Worm (Caenorhabditis elegans): ENCODE results near the gene C45G9.8.
"Not testable (repeated sequence)": the region's sequence is repeated elsewhere in the genome, so short reads cannot be mapped to it uniquely, and the experiment has no call there.

Gene C45G9.8

DNA sequence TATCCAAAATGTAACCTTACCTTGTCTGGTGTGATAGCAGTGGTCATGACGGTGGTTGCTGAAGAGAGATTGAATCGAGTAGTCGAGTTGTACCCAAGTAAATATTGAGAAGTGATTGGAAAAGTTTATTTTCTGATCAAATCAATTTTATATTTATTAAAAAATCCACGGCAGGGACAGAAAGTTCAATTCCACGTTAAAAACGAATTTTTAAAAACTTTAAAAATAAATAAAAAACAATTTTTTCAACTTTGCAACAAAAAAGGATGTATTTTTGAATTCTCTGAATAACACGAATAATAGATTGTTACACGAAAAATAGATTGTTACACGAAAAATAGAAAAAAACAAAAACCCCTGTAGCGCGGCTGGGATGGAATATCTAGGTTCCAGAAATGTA is 2.3 kb upstream of the C45G9.8 start, which contains the start of gene C45G9.9:
C45G9.9 (minus strand) TSS at position 101 of the 400 bp plus-strand sequence.
- TF ChIP-seq tbx-37 (GFP tag; conservative IDR thresholded peaks at IDR 0.05); hnd-1 (tag; optimal IDR thresholded peaks at IDR 0.05); tbx-11 (GFP tag; IDR thresholded peaks at IDR 0.05): not testable (repeated sequence)

DNA sequence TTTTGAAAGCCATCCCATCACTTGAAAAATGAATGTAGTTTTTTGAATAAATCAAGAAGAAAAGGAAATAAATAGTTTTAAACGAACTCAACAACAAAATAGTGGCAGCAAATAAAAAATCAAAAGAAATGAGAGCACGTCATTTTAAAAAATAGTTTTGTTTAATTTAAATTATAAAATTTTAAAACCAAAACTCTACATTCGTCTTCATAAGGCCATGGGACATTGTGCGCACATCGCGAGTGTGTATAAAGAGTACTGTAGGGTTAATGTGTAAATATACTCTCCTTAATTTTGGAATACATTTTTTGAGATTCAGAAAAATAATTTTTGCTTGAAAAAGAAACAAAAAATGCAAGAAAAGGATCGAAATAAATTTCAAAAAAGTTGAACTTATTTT is 1.5 kb downstream of the C45G9.8 start, which contains the start of gene C45G9.15:
C45G9.15 (minus strand) TSS at position 101 of the 400 bp plus-strand sequence.
- TF ChIP-seq hmg-4 (GFP tag; optimal IDR thresholded peaks at IDR 0.05): no peak
- no peak for TF ChIP-seq flt-1 (GFP tag; IDR thresholded peaks at IDR 0.05)
- no peak for TF ChIP-seq tbx-11 (GFP tag; IDR thresholded peaks at IDR 0.05)
- TF ChIP-seq aly-1 (tag; optimal IDR thresholded peaks at IDR 0.05): no peak
- TF ChIP-seq pes-1 (GFP tag; IDR thresholded peaks at IDR 0.05): no peak
- no peak for TF ChIP-seq ceh-13 (GFP tag; optimal IDR thresholded peaks at IDR 0.05)
- no peak for TF ChIP-seq ama-1 (optimal IDR thresholded peaks at IDR 0.05)
- no peak for TF ChIP-seq ceh-36 (tag; optimal IDR thresholded peaks at IDR 0.05)

DNA sequence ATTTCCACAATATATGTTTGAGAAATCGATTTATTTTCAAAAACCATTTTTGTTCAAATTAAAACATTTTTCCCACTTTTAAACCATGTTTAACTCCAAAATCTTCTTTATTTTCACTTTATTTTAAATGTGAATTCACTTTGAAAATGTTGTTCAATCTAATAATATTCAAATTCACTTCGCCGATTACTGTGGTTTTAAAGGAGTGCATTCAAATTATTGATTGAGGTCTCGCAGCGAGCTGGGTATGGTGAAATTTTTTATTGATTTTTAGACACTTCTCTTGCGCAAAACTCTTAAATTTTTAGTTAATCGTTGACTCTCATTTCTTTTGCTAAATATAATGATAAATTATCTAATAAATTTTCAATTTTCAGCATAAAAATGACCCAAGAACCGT is 5.7 kb downstream of the C45G9.8 start, which contains the start of gene C45G9.5:
C45G9.5 (plus strand) TSS at position 378 of the 400 bp plus-strand sequence.
- no peak for TF ChIP-seq aly-1 (tag; optimal IDR thresholded peaks at IDR 0.05)
- TF ChIP-seq scrt-1 (GFP tag; IDR thresholded peaks at IDR 0.05): no peak
- no peak for TF ChIP-seq hmbx-1 (tag; optimal IDR thresholded peaks at IDR 0.05)
- no peak for TF ChIP-seq tbx-11 (GFP tag; IDR thresholded peaks at IDR 0.05)
- no peak for TF ChIP-seq tbx-37 (GFP tag; conservative IDR thresholded peaks at IDR 0.05)
- no peak for TF ChIP-seq flt-1 (GFP tag; IDR thresholded peaks at IDR 0.05)

DNA sequence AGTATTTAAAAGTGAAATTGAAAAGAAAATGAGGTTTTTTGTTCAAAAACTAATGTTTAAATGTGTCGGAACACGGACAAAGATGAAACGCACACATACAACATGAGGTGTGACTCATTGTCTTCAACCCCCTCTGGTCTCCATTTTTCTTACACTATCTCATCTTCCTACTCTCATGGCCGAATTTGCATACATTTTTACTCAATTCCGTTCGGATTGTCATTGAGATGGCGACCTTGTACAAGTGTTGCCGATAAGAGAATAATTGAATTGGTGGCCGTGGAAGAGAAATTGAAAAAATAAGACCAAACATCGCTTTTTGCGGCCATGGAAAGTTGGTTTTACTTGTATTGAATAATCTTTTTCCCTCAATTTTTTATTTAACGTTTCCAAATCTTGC is 6.3 kb downstream of the C45G9.8 start, which contains the start of gene txbp-3:
txbp-3 (minus strand) TSS at position 285 of the 400 bp plus-strand sequence.
- TF ChIP-seq hmbx-1 (tag; optimal IDR thresholded peaks at IDR 0.05): no peak
- no peak for TF ChIP-seq tra-4 (tag; optimal IDR thresholded peaks at IDR 0.05)
- TF ChIP-seq ceh-13 (GFP tag; optimal IDR thresholded peaks at IDR 0.05): no peak
- no peak for TF ChIP-seq sea-1 (GFP tag; conservative IDR thresholded peaks at IDR 0.05)
- TF ChIP-seq hnd-1 (tag; optimal IDR thresholded peaks at IDR 0.05): no peak
- TF ChIP-seq tbx-11 (GFP tag; IDR thresholded peaks at IDR 0.05): no peak
- TF ChIP-seq ets-7 (tag; optimal IDR thresholded peaks at IDR 0.05): no peak
- TF ChIP-seq ama-1 (optimal IDR thresholded peaks at IDR 0.05): no peak
- TF ChIP-seq B0310.2 (tag; optimal IDR thresholded peaks at IDR 0.05): no peak
- no peak for TF ChIP-seq aly-1 (tag; optimal IDR thresholded peaks at IDR 0.05)
- TF ChIP-seq hmg-4 (GFP tag; optimal IDR thresholded peaks at IDR 0.05): no peak
- no peak for TF ChIP-seq scrt-1 (GFP tag; IDR thresholded peaks at IDR 0.05)
- no peak for TF ChIP-seq ceh-36 (tag; optimal IDR thresholded peaks at IDR 0.05)
- no peak for TF ChIP-seq F13C5.2 (tag; optimal IDR thresholded peaks at IDR 0.05)
- no peak for TF ChIP-seq pes-1 (GFP tag; IDR thresholded peaks at IDR 0.05)
- TF ChIP-seq flt-1 (GFP tag; IDR thresholded peaks at IDR 0.05): no peak
- TF ChIP-seq tbx-37 (GFP tag; conservative IDR thresholded peaks at IDR 0.05): no peak

DNA sequence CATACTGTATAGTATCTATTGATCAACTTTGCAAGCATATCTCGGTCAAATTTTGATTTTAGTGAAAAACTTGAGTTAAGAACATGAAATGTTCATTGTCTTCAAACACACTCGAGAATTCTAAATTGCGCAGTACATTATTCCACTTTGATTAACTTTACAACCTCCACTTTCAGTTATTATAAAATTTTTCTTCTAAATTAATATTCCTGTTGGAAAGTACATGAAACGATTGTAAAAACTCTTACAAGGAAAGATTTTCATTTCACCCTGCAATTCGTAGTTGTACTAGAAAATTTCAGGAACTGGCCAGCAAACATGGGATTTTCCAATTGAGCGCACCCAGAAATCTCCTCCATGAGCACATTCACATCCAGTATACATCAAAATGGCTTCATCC is 8.7 kb downstream of the C45G9.8 start, which contains the start of gene C45G9.14:
C45G9.14 (plus strand) TSS at position 301 of the 400 bp plus-strand sequence.
- no peak for TF ChIP-seq hmbx-1 (tag; optimal IDR thresholded peaks at IDR 0.05)
- TF ChIP-seq tbx-11 (GFP tag; IDR thresholded peaks at IDR 0.05): no peak
- no peak for TF ChIP-seq hnd-1 (tag; optimal IDR thresholded peaks at IDR 0.05)
- no peak for TF ChIP-seq F13C5.2 (tag; optimal IDR thresholded peaks at IDR 0.05)

DNA sequence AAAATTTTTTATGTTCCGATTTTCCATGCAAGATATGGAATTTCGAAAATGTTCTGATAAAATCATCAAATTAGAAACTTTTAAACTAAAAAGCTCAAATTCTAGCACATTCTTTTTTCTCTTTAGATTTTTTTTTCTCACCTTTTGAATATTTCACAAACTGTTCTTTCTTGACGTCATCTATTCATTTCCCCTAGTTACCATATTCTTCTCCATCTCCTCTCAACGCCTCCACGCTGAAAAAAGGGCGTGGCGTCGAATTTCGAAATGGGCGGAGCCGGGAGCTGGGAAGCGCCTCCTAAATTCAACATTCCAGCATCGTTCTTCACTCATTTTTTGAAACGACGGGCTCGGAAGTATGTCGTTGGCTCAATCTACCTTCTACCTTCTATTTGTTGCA is 11.3 kb downstream of the C45G9.8 start, which contains the start of gene nlp-43:
nlp-43 (plus strand) TSS at position 301 of the 400 bp plus-strand sequence.
- no peak for TF ChIP-seq tbx-37 (GFP tag; conservative IDR thresholded peaks at IDR 0.05)
- TF ChIP-seq sea-1 (GFP tag; conservative IDR thresholded peaks at IDR 0.05): no peak
- TF ChIP-seq ceh-13 (GFP tag; optimal IDR thresholded peaks at IDR 0.05): no peak
- no peak for TF ChIP-seq ets-7 (tag; optimal IDR thresholded peaks at IDR 0.05)
- no peak for TF ChIP-seq tra-4 (tag; optimal IDR thresholded peaks at IDR 0.05)
- no peak for TF ChIP-seq hmg-4 (GFP tag; optimal IDR thresholded peaks at IDR 0.05)
- no peak for TF ChIP-seq ceh-36 (tag; optimal IDR thresholded peaks at IDR 0.05)
- no peak for TF ChIP-seq tbx-11 (GFP tag; IDR thresholded peaks at IDR 0.05)
- no peak for TF ChIP-seq hmbx-1 (tag; optimal IDR thresholded peaks at IDR 0.05)
- no peak for TF ChIP-seq aly-1 (tag; optimal IDR thresholded peaks at IDR 0.05)
- TF ChIP-seq hnd-1 (tag; optimal IDR thresholded peaks at IDR 0.05): no peak
- no peak for TF ChIP-seq F13C5.2 (tag; optimal IDR thresholded peaks at IDR 0.05)
- TF ChIP-seq ama-1 (optimal IDR thresholded peaks at IDR 0.05): no peak
- TF ChIP-seq B0310.2 (tag; optimal IDR thresholded peaks at IDR 0.05): no peak
- TF ChIP-seq scrt-1 (GFP tag; IDR thresholded peaks at IDR 0.05): no peak
- TF ChIP-seq pes-1 (GFP tag; IDR thresholded peaks at IDR 0.05): no peak
- no peak for TF ChIP-seq flt-1 (GFP tag; IDR thresholded peaks at IDR 0.05)

DNA sequence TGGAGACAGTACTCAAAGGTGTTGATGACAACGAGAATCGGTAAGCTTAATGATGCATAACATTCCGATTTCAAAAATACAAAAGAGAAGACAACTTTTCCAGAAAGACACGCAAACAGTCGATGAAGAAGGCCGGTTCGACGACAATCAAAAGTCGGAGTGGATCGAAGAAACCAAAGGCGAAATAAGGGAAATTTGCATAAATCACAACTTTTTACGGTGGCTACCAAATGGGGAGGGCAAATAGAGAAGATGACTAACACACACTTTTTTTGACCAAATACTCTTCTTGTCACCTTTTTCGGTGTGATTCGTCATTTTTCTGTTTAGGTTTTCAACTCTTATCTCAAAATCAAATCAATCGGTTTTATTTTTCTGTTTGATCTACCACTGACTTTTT is 17.3 kb downstream of the C45G9.8 start, which contains the start of gene C45G9.6:
C45G9.6 (plus strand) TSS at position 301 of the 400 bp plus-strand sequence.
- no peak for TF ChIP-seq pes-1 (GFP tag; IDR thresholded peaks at IDR 0.05)
- TF ChIP-seq aly-1 (tag; optimal IDR thresholded peaks at IDR 0.05): no peak
- TF ChIP-seq tbx-37 (GFP tag; conservative IDR thresholded peaks at IDR 0.05): no peak
- no peak for TF ChIP-seq tra-4 (tag; optimal IDR thresholded peaks at IDR 0.05)
- TF ChIP-seq hmbx-1 (tag; optimal IDR thresholded peaks at IDR 0.05): no peak
- TF ChIP-seq hmg-4 (GFP tag; optimal IDR thresholded peaks at IDR 0.05): no peak
- TF ChIP-seq tbx-11 (GFP tag; IDR thresholded peaks at IDR 0.05): no peak
- TF ChIP-seq B0310.2 (tag; optimal IDR thresholded peaks at IDR 0.05): no peak
- no peak for TF ChIP-seq ets-7 (tag; optimal IDR thresholded peaks at IDR 0.05)
- TF ChIP-seq sea-1 (GFP tag; conservative IDR thresholded peaks at IDR 0.05): no peak
- no peak for TF ChIP-seq ceh-13 (GFP tag; optimal IDR thresholded peaks at IDR 0.05)
- TF ChIP-seq ceh-36 (tag; optimal IDR thresholded peaks at IDR 0.05): no peak
- TF ChIP-seq F13C5.2 (tag; optimal IDR thresholded peaks at IDR 0.05): no peak
- TF ChIP-seq flt-1 (GFP tag; IDR thresholded peaks at IDR 0.05): no peak
- no peak for TF ChIP-seq hnd-1 (tag; optimal IDR thresholded peaks at IDR 0.05)

DNA sequence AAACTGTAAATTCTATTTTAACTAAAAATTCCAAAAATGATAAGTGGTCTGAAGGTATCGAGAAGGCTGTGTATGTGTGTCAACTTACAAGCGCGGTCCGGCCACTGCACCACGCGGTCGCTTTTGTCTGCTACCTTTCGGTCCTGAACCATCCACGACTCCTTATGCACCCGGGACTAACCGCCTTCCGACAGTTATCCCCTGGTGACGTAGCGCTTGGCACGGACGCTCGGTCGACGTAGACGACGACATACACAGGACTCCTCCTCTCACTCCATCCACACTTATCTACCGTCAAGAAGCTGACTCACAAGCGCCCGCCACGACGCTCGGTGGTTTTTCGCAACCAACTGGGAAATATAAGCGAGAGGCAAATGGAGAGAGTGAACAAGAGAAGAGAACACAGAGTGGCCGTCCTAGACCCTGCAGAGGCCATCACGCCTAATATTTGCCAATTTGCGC is 22.0 kb downstream of the C45G9.8 start:
- TF ChIP-seq scrt-1 (GFP tag; IDR thresholded peaks at IDR 0.05) (peak; percentile 88), aly-1 (tag; optimal IDR thresholded peaks at IDR 0.05) (peak; percentile 97), B0310.2 (tag; optimal IDR thresholded peaks at IDR 0.05) (peak; percentile 80), pes-1 (GFP tag; IDR thresholded peaks at IDR 0.05) (peak; percentile 90), hmg-4 (GFP tag; optimal IDR thresholded peaks at IDR 0.05) (peak; percentile 97), tbx-37 (GFP tag; conservative IDR thresholded peaks at IDR 0.05) (peak; percentile 90), ceh-36 (tag; optimal IDR thresholded peaks at IDR 0.05) (peak; percentile 82), ets-7 (tag; optimal IDR thresholded peaks at IDR 0.05) (peak; percentile 85), tra-4 (tag; optimal IDR thresholded peaks at IDR 0.05) (peak; percentile 83), tbx-11 (GFP tag; IDR thresholded peaks at IDR 0.05) (peak; percentile 90), sea-1 (GFP tag; conservative IDR thresholded peaks at IDR 0.05) (peak; percentile 87), hnd-1 (tag; optimal IDR thresholded peaks at IDR 0.05) (peak; percentile 65), hmbx-1 (tag; optimal IDR thresholded peaks at IDR 0.05) (peak; percentile 69), F13C5.2 (tag; optimal IDR thresholded peaks at IDR 0.05) (peak; percentile 91), ceh-13 (GFP tag; optimal IDR thresholded peaks at IDR 0.05) (peak; percentile 81), flt-1 (GFP tag; IDR thresholded peaks at IDR 0.05) (peak; percentile 82)

All from whole organism, early embryonic.